Fruit fly (Drosophila melanogaster): Measurements from ENCODE around the gene Arpc4.

- TF ChIP-seq pan (optimal IDR thresholded peaks at IDR 0.05) (no peak), Hnf4 (GFP tag; optimal IDR thresholded peaks at IDR 0.05) (no peak), CG9705 (GFP tag; optimal IDR thresholded peaks at IDR 0.05) (no peak)
Measured at dm6 chr2L:6139082-6139481, 14.2 kb downstream of the Arpc4 start, which contains the start of gene CG13991.
